Worm (Caenorhabditis elegans): Measurements from ENCODE around the gene K10D2.8.

ce11 chrIII:5199577-5199976 lies 11.1 kb downstream of the K10D2.8 start, which contains the start of gene emb-8:
- no peak for TF ChIP-seq ama-1 (optimal IDR thresholded peaks at IDR 0.05)
- TF ChIP-seq ama-1 (GFP tag; optimal IDR thresholded peaks at IDR 0.05): no peak
- TF ChIP-seq unc-130 (GFP tag; optimal IDR thresholded peaks at IDR 0.05): no peak
- TF ChIP-seq egrh-3 (GFP tag; IDR thresholded peaks at IDR 0.05): no peak
